Worm (Caenorhabditis elegans) whole organism, late embryonic: Measurements from ENCODE around the gene atg-13.
A peak's percentile ranks its signal among the peaks of the same experiment; 100 is the strongest.

Experiments
- K09A11.1 ChIP-seq: sonication (generic microtip); optimal IDR thresholded peaks from 2 replicates; lab custom pipeline; 2017; ENCODE audit warnings: antibody characterized with exemption, mild to moderate bottlenecking, missing genetic modification characterization, missing compliant biosample characterization; ENCODE audit not compliant: insufficient read depth
- ama-1 ChIP-seq: fragments of 150-350 bp; optimal IDR thresholded peaks from 2 replicates; lab custom pipeline; 2014
- ceh-14 ChIP-seq: sonication (generic microtip); optimal IDR thresholded peaks from 2 replicates; lab custom pipeline; 2016; ENCODE audit warnings: missing genotype, missing genetic modification characterization, missing compliant biosample characterization
- ceh-18 ChIP-seq: sonication (generic microtip); optimal IDR thresholded peaks from 2 replicates; lab custom pipeline; 2016; ENCODE audit warnings: missing genetic modification characterization, missing compliant biosample characterization
- ceh-19 ChIP-seq: fragments of 200-800 bp; sonication (Bioruptor generic); optimal IDR thresholded peaks from 2 replicates; lab custom pipeline; 2018; ENCODE audit warnings: mild to moderate bottlenecking, missing genetic modification characterization, missing compliant biosample characterization
- ceh-2 ChIP-seq: sonication (generic microtip); optimal IDR thresholded peaks from 2 replicates; lab custom pipeline; 2016; ENCODE audit warnings: missing genotype, missing genetic modification characterization, missing compliant biosample characterization
- ceh-30 ChIP-seq: fragments of 150-350 bp; optimal IDR thresholded peaks from 2 replicates; lab custom pipeline; 2014; ENCODE audit warnings: missing biosample characterization, missing genetic modification characterization
- ceh-31 ChIP-seq: sonication (generic microtip); optimal IDR thresholded peaks from 2 replicates; lab custom pipeline; 2016; ENCODE audit warnings: missing genetic modification characterization, missing compliant biosample characterization
- ceh-34 ChIP-seq: sonication (generic microtip); optimal IDR thresholded peaks from 2 replicates; lab custom pipeline; 2016; ENCODE audit warnings: mild to moderate bottlenecking, missing genetic modification characterization, missing compliant biosample characterization
- ceh-48 ChIP-seq: sonication (generic microtip); optimal IDR thresholded peaks from 2 replicates; lab custom pipeline; 2016; ENCODE audit warnings: missing genetic modification characterization, inconsistent platforms, missing compliant biosample characterization
- ceh-6 ChIP-seq: fragments of 200-800 bp; sonication (Bioruptor generic); optimal IDR thresholded peaks from 2 replicates; lab custom pipeline; 2018; ENCODE audit warnings: mild to moderate bottlenecking, missing genetic modification characterization, missing compliant biosample characterization
- dve-1 ChIP-seq: sonication (generic microtip); optimal IDR thresholded peaks from 2 replicates; lab custom pipeline; 2017; ENCODE audit warnings: antibody characterized with exemption, mild to moderate bottlenecking, missing genetic modification characterization, missing compliant biosample characterization
- elt-2 ChIP-seq: sonication (generic microtip); optimal IDR thresholded peaks from 2 replicates; lab custom pipeline; 2016; ENCODE audit warnings: missing genetic modification reagents, missing genetic modification characterization, missing compliant biosample characterization
- elt-4 ChIP-seq: sonication (generic microtip); optimal IDR thresholded peaks from 2 replicates; lab custom pipeline; 2016; ENCODE audit warnings: missing genetic modification characterization, missing compliant biosample characterization
- ets-4 ChIP-seq: sonication (generic microtip); optimal IDR thresholded peaks from 2 replicates; lab custom pipeline; 2016; ENCODE audit warnings: missing genetic modification characterization, missing compliant biosample characterization
- fkh-10 ChIP-seq: fragments of 150-350 bp; optimal IDR thresholded peaks from 2 replicates; lab custom pipeline; 2014; ENCODE audit warnings: missing biosample characterization, missing genetic modification reagents, missing genetic modification characterization
- gmeb-2 ChIP-seq: sonication (generic microtip); optimal IDR thresholded peaks from 2 replicates; lab custom pipeline; 2016; ENCODE audit warnings: missing genetic modification characterization, inconsistent platforms, missing compliant biosample characterization
- hlh-30 ChIP-seq: sonication (generic microtip); optimal IDR thresholded peaks from 2 replicates; lab custom pipeline; 2017; ENCODE audit warnings: antibody characterized with exemption, missing genetic modification characterization, missing compliant biosample characterization; ENCODE audit not compliant: insufficient read depth
- hlh-6 ChIP-seq: sonication (generic microtip); optimal IDR thresholded peaks from 2 replicates; lab custom pipeline; 2016; ENCODE audit warnings: missing genotype, missing genetic modification characterization, missing compliant biosample characterization
- lim-6 ChIP-seq: sonication (generic microtip); optimal IDR thresholded peaks from 2 replicates; lab custom pipeline; 2016; ENCODE audit warnings: missing genetic modification characterization, missing compliant biosample characterization
- lin-11 ChIP-seq: fragments of 200-800 bp; sonication (Bioruptor generic); optimal IDR thresholded peaks from 2 replicates; lab custom pipeline; 2018; ENCODE audit warnings: mild to moderate bottlenecking, missing genetic modification characterization, missing compliant biosample characterization
- madf-2 ChIP-seq: sonication (generic microtip); optimal IDR thresholded peaks from 2 replicates; lab custom pipeline; 2017; ENCODE audit warnings: missing genetic modification characterization, missing compliant biosample characterization
- nfya-1 ChIP-seq: sonication (generic microtip); optimal IDR thresholded peaks from 2 replicates; lab custom pipeline; 2017; ENCODE audit warnings: missing genetic modification characterization, mild to moderate bottlenecking, missing compliant biosample characterization, antibody characterized with exemption, moderate library complexity
- odd-2 ChIP-seq: sonication (generic microtip); optimal IDR thresholded peaks from 2 replicates; lab custom pipeline; 2017; ENCODE audit warnings: antibody characterized with exemption, mild to moderate bottlenecking, missing genetic modification characterization, missing compliant biosample characterization
- pat-9 ChIP-seq: fragments of 200-800 bp; sonication (Bioruptor generic); optimal IDR thresholded peaks from 2 replicates; lab custom pipeline; 2018; ENCODE audit warnings: mild to moderate bottlenecking, missing genetic modification characterization, moderate library complexity, missing compliant biosample characterization
- pha-2 ChIP-seq: sonication (generic microtip); optimal IDR thresholded peaks from 2 replicates; lab custom pipeline; 2017; ENCODE audit warnings: mild to moderate bottlenecking, missing genetic modification characterization, missing compliant biosample characterization
- pha-4 ChIP-seq: fragments of 150-350 bp; optimal IDR thresholded peaks from 2 replicates; lab custom pipeline; 2018; ENCODE audit warnings: missing biosample characterization, missing genetic modification reagents, missing genetic modification characterization
- pqm-1 ChIP-seq: sonication (generic microtip); optimal IDR thresholded peaks from 2 replicates; lab custom pipeline; 2016; ENCODE audit warnings: missing genetic modification characterization, missing compliant biosample characterization
- rnt-1 ChIP-seq: sonication (generic microtip); optimal IDR thresholded peaks from 2 replicates; lab custom pipeline; 2016; ENCODE audit warnings: missing genetic modification characterization, missing compliant biosample characterization
- sdc-2 ChIP-seq: sonication (generic microtip); optimal IDR thresholded peaks from 2 replicates; lab custom pipeline; 2016; ENCODE audit warnings: missing genotype, missing genetic modification characterization, missing compliant biosample characterization
- sox-2 ChIP-seq: fragments of 200-800 bp; sonication (Bioruptor generic); IDR thresholded peaks from 2 replicates; pipeline ENCODE4 v1.3.6; 2022; ENCODE audit warnings: missing genetic modification reagents, missing genetic modification characterization, missing compliant biosample characterization
- sox-4 ChIP-seq: sonication (generic microtip); optimal IDR thresholded peaks from 2 replicates; lab custom pipeline; 2017; ENCODE audit warnings: mild to moderate bottlenecking, missing genetic modification characterization, inconsistent platforms, missing compliant biosample characterization
- ttx-3 ChIP-seq: sonication (generic microtip); optimal IDR thresholded peaks from 2 replicates; lab custom pipeline; 2016; ENCODE audit warnings: missing genetic modification reagents, missing genetic modification characterization, missing compliant biosample characterization
- unc-42 ChIP-seq: sonication (generic microtip); optimal IDR thresholded peaks from 2 replicates; lab custom pipeline; 2016; ENCODE audit warnings: missing genotype, missing genetic modification characterization, missing compliant biosample characterization
- unc-55 ChIP-seq: sonication (generic microtip); optimal IDR thresholded peaks from 2 replicates; lab custom pipeline; 2017; ENCODE audit warnings: missing biosample characterization, missing genetic modification reagents, missing genetic modification characterization
- zip-5 ChIP-seq: sonication (generic microtip); optimal IDR thresholded peaks from 2 replicates; lab custom pipeline; 2016; ENCODE audit warnings: missing genetic modification characterization, missing compliant biosample characterization

The atg-13 gene

DNA sequence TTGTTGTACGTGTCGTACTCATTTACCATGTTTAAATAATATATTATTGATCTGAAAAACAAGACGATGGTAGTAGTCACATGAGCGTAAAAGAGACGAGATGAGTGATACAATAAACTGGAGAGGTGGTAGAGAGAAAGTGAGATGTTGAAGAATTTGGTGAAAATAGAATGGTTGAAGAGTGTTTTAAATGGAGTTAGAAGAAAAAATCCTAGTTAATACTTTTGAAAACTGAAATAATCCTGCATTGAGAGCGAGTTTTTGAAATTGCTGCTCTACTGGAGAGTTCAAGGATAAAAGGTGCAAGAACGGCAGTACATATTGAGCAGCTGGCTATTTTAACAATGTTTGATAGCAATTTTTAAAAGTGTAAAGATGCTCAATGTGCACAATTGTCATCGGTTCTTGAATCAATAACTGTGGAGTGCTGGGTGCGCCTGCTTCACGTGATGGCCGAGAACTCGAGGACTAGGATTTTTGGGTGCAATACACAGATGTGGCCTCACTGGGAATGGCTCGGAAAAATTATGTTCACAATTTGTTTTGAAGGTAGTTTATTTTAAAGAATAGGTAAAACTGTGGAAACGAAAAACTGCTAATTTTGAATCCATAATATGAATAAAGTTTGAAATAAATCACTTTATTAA lies at the start of gene atg-13:
Gene atg-13 (minus strand): TSS at position 51 of the 647 bp plus-strand sequence.
- TF ChIP-seq ceh-31 (peak; percentile 30), hlh-30 (tag; lab: Kevin White, UChicago) (peak; percentile 47), sox-2 (no peak), ceh-48 (tag; lab: Kevin White, UChicago) (peak; percentile 25)

- no peak for TF ChIP-seq pat-9 (tag; lab: Kevin White, UChicago)
- no peak for TF ChIP-seq ceh-2 (tag; lab: Kevin White, UChicago)
- no peak for TF ChIP-seq odd-2 (tag; lab: Kevin White, UChicago)
- TF ChIP-seq pha-4 (tag; lab: Kevin White, UChicago), result no peak
- TF ChIP-seq lim-6 (tag; lab: Kevin White, UChicago), result no peak
- TF ChIP-seq hlh-6, result no peak
- TF ChIP-seq, all 69 proteins: peak for 0
Observed at ce11 chrIII:8202754-8203153, 44.8 kb upstream of the atg-13 start, which contains the start of gene snb-5. TSS of gene snb-5 (plus strand) at chrIII:8203054.

ce11 chrIII:8201760-8202159 lies 43.8 kb upstream of the atg-13 start:
- no peak for TF ChIP-seq ceh-6 (GFP tag; lab: Kevin White, UChicago)
- no peak for TF ChIP-seq ceh-30 (tag; lab: Kevin White, UChicago)
- TF ChIP-seq ceh-31, result peak; percentile 78
- TF ChIP-seq ceh-14 (tag; lab: Kevin White, UChicago), result peak; percentile 33
- TF ChIP-seq ceh-48 (tag; lab: Kevin White, UChicago), result peak; percentile 78
- no peak for TF ChIP-seq elt-4 (tag; lab: Kevin White, UChicago)
- peak; percentile 42 for TF ChIP-seq sdc-2 (tag; lab: Kevin White, UChicago)
- TF ChIP-seq nfya-1 (tag; lab: Kevin White, UChicago), result peak; percentile 51
- TF ChIP-seq gmeb-2 (tag; lab: Kevin White, UChicago), result no peak
- TF ChIP-seq fkh-10, result no peak
- TF ChIP-seq ceh-34 (tag; lab: Kevin White, UChicago), result peak; percentile 63
- no peak for TF ChIP-seq ama-1 (lab: Kevin White, UChicago)
- TF ChIP-seq sox-4 (tag; lab: Kevin White, UChicago), result no peak
- peak; percentile 33 for TF ChIP-seq ceh-19 (GFP tag; lab: Kevin White, UChicago)
- TF ChIP-seq pqm-1 (tag; lab: Kevin White, UChicago), result no peak
- no peak for TF ChIP-seq elt-2
- TF ChIP-seq rnt-1 (tag; lab: Kevin White, UChicago), result peak; percentile 18
- peak; percentile 51 for TF ChIP-seq unc-55
- peak; percentile 68 for TF ChIP-seq ceh-18 (tag; lab: Kevin White, UChicago)
- TF ChIP-seq dve-1 (tag; lab: Kevin White, UChicago), result no peak
- no peak for TF ChIP-seq K09A11.1 (tag; lab: Kevin White, UChicago)
- no peak for TF ChIP-seq madf-2
- TF ChIP-seq hlh-30 (tag; lab: Kevin White, UChicago), result peak; percentile 60
- peak; percentile 83 for TF ChIP-seq unc-42 (tag; lab: Kevin White, UChicago)

- no peak for TF ChIP-seq pat-9 (tag; lab: Kevin White, UChicago)
- no peak for TF ChIP-seq hlh-30 (tag; lab: Kevin White, UChicago)
- TF ChIP-seq ttx-3 (tag; lab: Kevin White, UChicago), result no peak
- TF ChIP-seq odd-2 (tag; lab: Kevin White, UChicago), result no peak
- TF ChIP-seq lin-11 (tag; lab: Kevin White, UChicago), result no peak
- TF ChIP-seq ets-4 (tag; lab: Kevin White, UChicago), result no peak
- TF ChIP-seq zip-5 (tag; lab: Kevin White, UChicago), result no peak
- TF ChIP-seq pha-2 (tag; lab: Kevin White, UChicago), result no peak
- TF ChIP-seq ceh-18 (tag; lab: Kevin White, UChicago), result no peak
Observed at ce11 chrIII:8201117-8201516, 43.1 kb upstream of the atg-13 start, which contains the start of gene unc-36. TSS of gene unc-36 (minus strand) at chrIII:8201217.
